Worm (Caenorhabditis elegans) whole organism, L1 larva: ENCODE data around the gene gna-1.

Source experiments
- ces-1 ChIP-seq: fragments of 150-350 bp; optimal IDR thresholded peaks from 2 replicates; lab custom pipeline; 2014; ENCODE audit warnings: missing biosample characterization, missing genetic modification reagents, missing genetic modification characterization
- nhr-237 ChIP-seq: fragments of 150-350 bp; optimal IDR thresholded peaks from 2 replicates; lab custom pipeline; 2014; ENCODE audit warnings: missing biosample characterization, missing genetic modification characterization
- nhr-71 ChIP-seq: sonication (generic microtip); optimal IDR thresholded peaks from 2 replicates; lab custom pipeline; 2016; ENCODE audit warnings: mild to moderate bottlenecking, missing genetic modification characterization, moderate library complexity, missing compliant biosample characterization
- nhr-77 ChIP-seq: fragments of 150-350 bp; optimal IDR thresholded peaks from 2 replicates; lab custom pipeline; 2014; ENCODE audit warnings: missing biosample characterization, missing genetic modification characterization
- pqm-1 ChIP-seq: sonication (generic microtip); optimal IDR thresholded peaks from 3 replicates; lab custom pipeline; 2017; ENCODE audit warnings: missing biosample characterization, missing genetic modification characterization
- unc-62 ChIP-seq: fragments of 150-350 bp; optimal IDR thresholded peaks from 2 replicates; lab custom pipeline; 2014; ENCODE audit warnings: missing biosample characterization, missing genetic modification reagents, missing genetic modification characterization

DNA sequence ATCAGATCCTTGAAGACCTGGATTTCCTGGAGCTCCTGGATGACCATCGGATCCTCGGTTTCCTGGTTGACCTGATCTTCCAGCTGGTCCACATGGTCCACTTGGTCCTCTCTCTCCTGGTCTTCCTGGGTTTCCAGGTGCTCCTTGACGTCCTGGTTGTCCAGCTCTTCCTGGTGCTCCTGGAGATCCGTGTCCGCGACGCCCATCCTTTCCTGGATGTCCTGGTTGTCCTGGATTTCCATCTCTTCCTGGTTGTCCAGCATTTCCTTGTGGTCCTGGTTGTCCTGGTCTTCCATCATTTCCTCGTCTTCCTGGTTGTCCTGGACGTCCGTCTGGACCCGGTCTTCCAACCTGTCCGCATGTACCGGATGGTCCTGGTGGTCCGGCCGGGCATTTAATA, 28.1 kb downstream of the gna-1 start:
- no peak for TF ChIP-seq pqm-1 (tag; lab: Kevin White, UChicago)
- TF ChIP-seq unc-62 (GFP tag; lab: Kevin White, UChicago): no peak
- TF ChIP-seq nhr-77 (tag; lab: Kevin White, UChicago): no peak
- TF ChIP-seq nhr-237 (tag; lab: Kevin White, UChicago): no peak
- no peak for TF ChIP-seq nhr-71 (tag; lab: Kevin White, UChicago)
- TF ChIP-seq ces-1 (GFP tag; lab: Kevin White, UChicago): no peak
